Fruit fly (Drosophila melanogaster) whole organism, embryonic: Measurements from ENCODE around the gene CG7432.

ENCODE experiments used
- Adf1 ChIP-seq: fragments of 200-800 bp; sonication (Bioruptor generic); IDR thresholded peaks from 2 replicates; pipeline ENCODE4 v1.3.6; 2022; ENCODE audit warnings: missing biosample characterization, missing genetic modification characterization
- Asciz ChIP-seq: fragments of 200-800 bp; sonication (Bioruptor generic); optimal IDR thresholded peaks from 2 replicates; lab custom pipeline; 2017; ENCODE audit warnings: missing biosample characterization, mild to moderate bottlenecking, missing genetic modification characterization, missing genetic modification reagents
- Atf3 ChIP-seq: fragments of 200-800 bp; sonication (Bioruptor generic); optimal IDR thresholded peaks from 3 replicates; lab custom pipeline; 2016; ENCODE audit warnings: missing biosample characterization, missing genetic modification characterization
- CG10366 ChIP-seq: fragments of 200-800 bp; sonication (Bioruptor generic); IDR thresholded peaks from 2 replicates; pipeline ENCODE4 v1.3.6; 2022; ENCODE audit warnings: missing biosample characterization, missing genetic modification characterization
- CG10543 ChIP-seq: fragments of 200-800 bp; sonication (Bioruptor generic); optimal IDR thresholded peaks from 3 replicates; lab custom pipeline; 2017; ENCODE audit warnings: missing biosample characterization, mild to moderate bottlenecking, missing genetic modification characterization, moderate library complexity
- CG11093 ChIP-seq: fragments of 200-800 bp; sonication (Bioruptor generic); IDR thresholded peaks from 3 replicates; pipeline ENCODE4 v1.3.6; 2022; ENCODE audit warnings: missing biosample characterization, missing genetic modification characterization
- CG11456 ChIP-seq: fragments of 200-800 bp; sonication (Bioruptor generic); IDR thresholded peaks from 3 replicates; pipeline ENCODE4 v1.3.6; 2022; ENCODE audit warnings: missing biosample characterization, missing genetic modification characterization
- CG12391 ChIP-seq: fragments of 200-800 bp; sonication (Bioruptor generic); optimal IDR thresholded peaks from 3 replicates; lab custom pipeline; 2018; ENCODE audit warnings: missing biosample characterization, mild to moderate bottlenecking, missing genetic modification characterization, moderate library complexity
- CG12744 ChIP-seq: fragments of 200-800 bp; sonication (Bioruptor generic); optimal IDR thresholded peaks from 2 replicates; lab custom pipeline; 2016; ENCODE audit warnings: missing biosample characterization, missing genetic modification characterization
- CG13287 ChIP-seq: fragments of 200-800 bp; sonication (Bioruptor generic); IDR thresholded peaks from 2 replicates; pipeline ENCODE4 v1.3.6; 2022; ENCODE audit warnings: missing biosample characterization, missing genetic modification characterization; ENCODE audit not compliant: partially characterized antibody
- CG15269 ChIP-seq: fragments of 200-800 bp; sonication (Bioruptor generic); optimal IDR thresholded peaks from 2 replicates; lab custom pipeline; 2018; ENCODE audit warnings: missing biosample characterization, mild to moderate bottlenecking, missing genetic modification characterization, moderate library complexity
- CG16779 ChIP-seq: fragments of 200-800 bp; sonication (Bioruptor generic); IDR thresholded peaks from 2 replicates; pipeline ENCODE4 v1.3.6; 2022; ENCODE audit warnings: missing biosample characterization, missing genetic modification characterization
- CG18599 ChIP-seq: fragments of 200-800 bp; sonication (Bioruptor generic); optimal IDR thresholded peaks from 3 replicates; lab custom pipeline; 2017; ENCODE audit warnings: missing biosample characterization, missing genetic modification characterization, mild to moderate bottlenecking, moderate library complexity, missing genetic modification reagents
- CG34376 ChIP-seq: fragments of 200-800 bp; sonication (Bioruptor generic); optimal IDR thresholded peaks from 2 replicates; lab custom pipeline; 2018; ENCODE audit warnings: missing biosample characterization, mild to moderate bottlenecking, missing genetic modification characterization
- CG6175 ChIP-seq: fragments of 200-800 bp; sonication (Bioruptor generic); IDR thresholded peaks from 3 replicates; pipeline ENCODE4 v1.3.6; 2022; ENCODE audit warnings: missing biosample characterization, missing genetic modification characterization
- CG6683 ChIP-seq: fragments of 200-800 bp; sonication (Bioruptor generic); optimal IDR thresholded peaks from 2 replicates; lab custom pipeline; 2017; ENCODE audit warnings: missing biosample characterization, mild to moderate bottlenecking, missing genetic modification characterization, missing genetic modification reagents
- CG6854 ChIP-seq: fragments of 200-800 bp; sonication (Bioruptor generic); optimal IDR thresholded peaks from 3 replicates; lab custom pipeline; 2017; ENCODE audit warnings: missing biosample characterization, mild to moderate bottlenecking, missing genetic modification characterization
- CG8924 ChIP-seq: fragments of 200-800 bp; optimal IDR thresholded peaks from 3 replicates; lab custom pipeline; 2019; ENCODE audit warnings: missing biosample characterization, mild to moderate bottlenecking, missing genetic modification characterization, moderate library complexity
- CG9215 ChIP-seq: fragments of 200-800 bp; sonication (Bioruptor generic); IDR thresholded peaks from 2 replicates; pipeline ENCODE4 v1.3.6; 2022; ENCODE audit warnings: missing biosample characterization, missing genetic modification characterization
- CG9932 ChIP-seq: fragments of 200-800 bp; sonication (Bioruptor generic); IDR thresholded peaks from 2 replicates; pipeline ENCODE4 v1.3.6; 2022; ENCODE audit warnings: missing biosample characterization, missing genetic modification characterization
- Fer1 ChIP-seq: fragments of 200-800 bp; sonication (Bioruptor generic); optimal IDR thresholded peaks from 2 replicates; lab custom pipeline; 2017; ENCODE audit warnings: missing biosample characterization, mild to moderate bottlenecking, missing genetic modification characterization
- Fer3 ChIP-seq: fragments of 200-800 bp; sonication (Bioruptor generic); optimal IDR thresholded peaks from 2 replicates; lab custom pipeline; 2018; ENCODE audit warnings: missing biosample characterization, mild to moderate bottlenecking, missing genetic modification characterization, moderate library complexity
- Gug ChIP-seq: fragments of 200-800 bp; sonication (Bioruptor generic); IDR thresholded peaks from 4 replicates; pipeline ENCODE4 v1.3.6; 2022; ENCODE audit warnings: missing biosample characterization, missing genetic modification characterization
- Hey ChIP-seq: fragments of 200-800 bp; sonication (Bioruptor generic); optimal IDR thresholded peaks from 3 replicates; lab custom pipeline; 2018; ENCODE audit warnings: missing biosample characterization, mild to moderate bottlenecking, missing genetic modification characterization
- Hr39 ChIP-seq: fragments of >200 bp; optimal IDR thresholded peaks from 2 replicates; lab custom pipeline; 2017
- Jarid2 ChIP-seq: fragments of 200-800 bp; sonication (Bioruptor generic); optimal IDR thresholded peaks from 3 replicates; lab custom pipeline; 2017; ENCODE audit warnings: mild to moderate bottlenecking, missing biosample characterization, missing genetic modification reagents, missing genetic modification characterization
- Lim3 ChIP-seq: fragments of 200-800 bp; sonication (Bioruptor generic); IDR thresholded peaks from 2 replicates; pipeline ENCODE4 v1.3.6; 2022; ENCODE audit warnings: missing biosample characterization, missing genetic modification characterization
- Med ChIP-seq: fragments of 200-800 bp; sonication (Bioruptor generic); peaks from one replicate; lab custom pipeline; 2016; ENCODE audit warnings: missing biosample characterization, missing genetic modification characterization, mild to moderate bottlenecking, inconsistent platforms, moderate library complexity
- Nf-YC ChIP-seq: fragments of 200-800 bp; optimal IDR thresholded peaks from 3 replicates; lab custom pipeline; 2019; ENCODE audit warnings: missing biosample characterization, mild to moderate bottlenecking, missing genetic modification characterization, moderate library complexity
- Rfx ChIP-seq: fragments of 200-800 bp; sonication (Bioruptor generic); IDR thresholded peaks from 2 replicates; pipeline ENCODE4 v1.3.6; 2022; ENCODE audit warnings: missing biosample characterization, missing genetic modification characterization
- Spps ChIP-seq: fragments of 200-800 bp; sonication (Bioruptor generic); optimal IDR thresholded peaks from 2 replicates; lab custom pipeline; 2018; ENCODE audit warnings: missing biosample characterization, mild to moderate bottlenecking, missing genetic modification characterization
- abd-A ChIP-seq: fragments of 200-800 bp; sonication (Bioruptor generic); optimal IDR thresholded peaks from 3 replicates; lab custom pipeline; 2019; ENCODE audit warnings: missing biosample characterization, mild to moderate bottlenecking, missing genetic modification characterization, moderate library complexity
- bbx ChIP-seq: fragments of 200-800 bp; sonication (Bioruptor generic); IDR thresholded peaks from 2 replicates; pipeline ENCODE4 v1.3.6; 2022; ENCODE audit warnings: missing biosample characterization, missing genetic modification characterization; ENCODE audit not compliant: partially characterized antibody
- cas ChIP-seq: fragments of 200-800 bp; sonication (Bioruptor generic); IDR thresholded peaks from 2 replicates; pipeline ENCODE4 v1.3.6; 2022; ENCODE audit warnings: missing biosample characterization, missing genetic modification characterization
- cwo ChIP-seq: fragments of 200-800 bp; sonication (Bioruptor generic); optimal IDR thresholded peaks from 3 replicates; lab custom pipeline; 2017; ENCODE audit warnings: missing biosample characterization, missing genetic modification characterization, mild to moderate bottlenecking, moderate library complexity, missing genetic modification reagents
- da ChIP-seq: fragments of 200-800 bp; sonication (Bioruptor generic); optimal IDR thresholded peaks from 2 replicates; lab custom pipeline; 2016; ENCODE audit warnings: missing biosample characterization, missing genetic modification characterization
- dan ChIP-seq: fragments of 200-800 bp; sonication (Bioruptor generic); IDR thresholded peaks from 2 replicates; pipeline ENCODE4 v1.3.6; 2022; ENCODE audit warnings: missing biosample characterization, missing genetic modification characterization
- disco-r ChIP-seq: fragments of 200-800 bp; sonication (Bioruptor generic); optimal IDR thresholded peaks from 2 replicates; lab custom pipeline; 2016; ENCODE audit warnings: missing biosample characterization, missing genetic modification characterization
- dm ChIP-seq: fragments of 200-800 bp; sonication (Bioruptor generic); optimal IDR thresholded peaks from 3 replicates; lab custom pipeline; 2016; ENCODE audit warnings: missing biosample characterization, missing genetic modification characterization
- dysf ChIP-seq: fragments of 200-800 bp; sonication (Bioruptor generic); IDR thresholded peaks from 3 replicates; pipeline ENCODE4 v1.3.6; 2022; ENCODE audit warnings: missing biosample characterization, missing genetic modification characterization
- exex ChIP-seq: fragments of 200-800 bp; sonication (Bioruptor generic); optimal IDR thresholded peaks from 4 replicates; lab custom pipeline; 2018; ENCODE audit warnings: missing biosample characterization, mild to moderate bottlenecking, missing genetic modification characterization, moderate library complexity
- ftz-f1 ChIP-seq: fragments of 200-800 bp; sonication (Bioruptor generic); optimal IDR thresholded peaks from 2 replicates; lab custom pipeline; 2016; ENCODE audit warnings: missing biosample characterization, missing genetic modification characterization
- gsb ChIP-seq: fragments of 200-800 bp; sonication (Bioruptor generic); IDR thresholded peaks from 2 replicates; pipeline ENCODE4 v1.3.6; 2022; ENCODE audit warnings: missing biosample characterization, missing genetic modification characterization
- mirr ChIP-seq: fragments of 200-800 bp; sonication (Bioruptor generic); optimal IDR thresholded peaks from 3 replicates; lab custom pipeline; 2018; ENCODE audit warnings: missing biosample characterization, mild to moderate bottlenecking, missing genetic modification characterization
- oc ChIP-seq: fragments of 200-800 bp; sonication (Bioruptor generic); optimal IDR thresholded peaks from 2 replicates; lab custom pipeline; 2018; ENCODE audit warnings: missing biosample characterization, mild to moderate bottlenecking, missing genetic modification characterization, moderate library complexity
- onecut ChIP-seq: fragments of 200-800 bp; sonication (Bioruptor generic); IDR thresholded peaks from 2 replicates; pipeline ENCODE4 v1.3.6; 2022; ENCODE audit warnings: missing biosample characterization, missing genetic modification characterization
- otp ChIP-seq: fragments of 200-800 bp; sonication (Bioruptor generic); IDR thresholded peaks from 3 replicates; pipeline ENCODE4, ENCODE4 v1.3.6; 2022; ENCODE audit warnings: missing biosample characterization, missing genetic modification characterization
- p53 ChIP-seq: fragments of 200-800 bp; sonication (Bioruptor generic); optimal IDR thresholded peaks from 2 replicates; lab custom pipeline; 2016; ENCODE audit warnings: missing biosample characterization, missing genetic modification characterization
- slp2 ChIP-seq: fragments of 200-800 bp; sonication (Bioruptor generic); optimal IDR thresholded peaks from 2 replicates; lab custom pipeline; 2016; ENCODE audit warnings: missing biosample characterization, missing genetic modification characterization
- sr ChIP-seq: fragments of 200-800 bp; sonication (Bioruptor generic); IDR thresholded peaks from 3 replicates; pipeline ENCODE4 v1.3.6; 2022; ENCODE audit warnings: missing biosample characterization, missing genetic modification characterization
- zfh1 ChIP-seq: fragments of 200-800 bp; sonication (Bioruptor generic); IDR thresholded peaks from 3 replicates; pipeline ENCODE4 v1.3.6; 2022; ENCODE audit warnings: missing biosample characterization, missing genetic modification characterization

The CG7432 gene

dm6 chr3R:19620953-19621352 lies 43.9 kb upstream of the CG7432 start (continued):
- TF ChIP-seq Spps, result no peak
- peak; percentile 5; the same call in 1 of the 3 replicates for TF ChIP-seq dysf (GFP tag; lab: Robert Waterston, UW)
- 0 out of 2 replicates have a peak, but pooled peaks have one; percentile 9 for TF ChIP-seq cas (GFP tag; lab: Robert Waterston, UW)
- TF ChIP-seq CG11456 (GFP tag; lab: Robert Waterston, UW), result 0 out of 3 replicates have a peak, but pooled peaks have one; percentile 16
- TF ChIP-seq mirr (GFP tag; lab: Kevin White, UChicago), result peak; percentile 54
- TF ChIP-seq CG6854 (GFP tag; lab: Kevin White, UChicago), result peak; percentile 38
- no peak for TF ChIP-seq da (GFP tag; lab: Kevin White, UChicago)
- peak; percentile 78 for TF ChIP-seq abd-A (tag; lab: Kevin White, UChicago)
- TF ChIP-seq CG34376, result peak; percentile 48
- TF ChIP-seq CG18599 (GFP tag; lab: Kevin White, UChicago), result peak; percentile 2
- peak; percentile 12; the same call in 1 of the 3 replicates for TF ChIP-seq sr
- peak; percentile 32; the same call in 1 of the 2 replicates for TF ChIP-seq bbx (GFP tag; lab: Robert Waterston, UW)
- TF ChIP-seq CG15269 (tag; lab: Kevin White, UChicago), result peak; percentile 38
- TF ChIP-seq onecut (GFP tag; lab: Robert Waterston, UW), result 0 out of 2 replicates have a peak, but pooled peaks have one; percentile 5
- peak; percentile 90 for TF ChIP-seq CG10543
- no peak for TF ChIP-seq Atf3 (GFP tag; lab: Kevin White, UChicago)
- TF ChIP-seq cwo, result peak; percentile 14
- no peak for TF ChIP-seq CG6175 (GFP tag; lab: Robert Waterston, UW)
- peak; percentile 63; the same call in 1 of the 2 replicates for TF ChIP-seq Adf1 (GFP tag; lab: Robert Waterston, UW)
- no peak for TF ChIP-seq CG8924 (tag; lab: Kevin White, UChicago)
- TF ChIP-seq dan (GFP tag; lab: Robert Waterston, UW), result no peak
- 0 out of 3 replicates have a peak, but pooled peaks have one; percentile 13 for TF ChIP-seq otp
- TF ChIP-seq CG13287, result peak; percentile 41
- TF ChIP-seq CG6683, result no peak
- no peak for TF ChIP-seq CG11093 (GFP tag; lab: Robert Waterston, UW)
- no peak for TF ChIP-seq CG9215 (GFP tag; lab: Robert Waterston, UW)
- TF ChIP-seq zfh1 (GFP tag; lab: Robert Waterston, UW), result 0 out of 3 replicates have a peak, but pooled peaks have one; percentile 27
- peak; percentile 83 for TF ChIP-seq Med (GFP tag; lab: Kevin White, UChicago)
- no peak for TF ChIP-seq disco-r (GFP tag; lab: Kevin White, UChicago)
- TF ChIP-seq Fer3 (tag; lab: Kevin White, UChicago), result no peak
- TF ChIP-seq ftz-f1 (GFP tag; lab: Kevin White, UChicago), result peak; percentile 42
- no peak for TF ChIP-seq CG9932 (GFP tag; lab: Robert Waterston, UW)
- TF ChIP-seq slp2 (GFP tag; lab: Kevin White, UChicago), result no peak
- no peak for TF ChIP-seq Asciz (GFP tag; lab: Kevin White, UChicago)
- TF ChIP-seq Hr39, result no peak
- TF ChIP-seq Hey, result no peak
- TF ChIP-seq CG16779 (GFP tag; lab: Robert Waterston, UW), result no peak
- TF ChIP-seq dm (GFP tag; lab: Kevin White, UChicago), result no peak
- TF ChIP-seq Jarid2 (GFP tag; lab: Kevin White, UChicago), result peak; percentile 73
- no peak for TF ChIP-seq CG12391 (tag; lab: Kevin White, UChicago)
- peak; percentile 39 for TF ChIP-seq oc
- no peak for TF ChIP-seq CG10366
- peak; percentile 9 for TF ChIP-seq exex (tag; lab: Kevin White, UChicago)
- no peak for TF ChIP-seq gsb (GFP tag; lab: Robert Waterston, UW)
- peak; percentile 32 for TF ChIP-seq Fer1 (GFP tag; lab: Kevin White, UChicago)
- TF ChIP-seq Lim3 (GFP tag; lab: Robert Waterston, UW), result no peak
- TF ChIP-seq Rfx (GFP tag; lab: Robert Waterston, UW), result peak; percentile 22; the same call in 1 of the 2 replicates
- TF ChIP-seq p53 (GFP tag; lab: Kevin White, UChicago), result no peak
- TF ChIP-seq Nf-YC (tag; lab: Kevin White, UChicago), result peak; percentile 10
- no peak for TF ChIP-seq CG12744 (GFP tag; lab: Kevin White, UChicago)
- TF ChIP-seq Gug (GFP tag; lab: Robert Waterston, UW), result no peak
